Worm (Caenorhabditis elegans) whole organism, mixed stage, embryonic: ENCODE data around the gene his-71.

Source experiments
- M03D4.4 ChIP-seq: sonication (generic microtip); optimal IDR thresholded peaks from 2 replicates; lab custom pipeline; 2017; ENCODE audit warnings: mild to moderate bottlenecking, missing genetic modification characterization, missing compliant biosample characterization
- bed-3 ChIP-seq: fragments of 200-800 bp; sonication (Bioruptor generic); optimal IDR thresholded peaks from 3 replicates; lab custom pipeline; 2018; ENCODE audit warnings: mild to moderate bottlenecking, missing genetic modification characterization, moderate library complexity, missing compliant biosample characterization
- blmp-1 ChIP-seq: fragments of 150-350 bp; optimal IDR thresholded peaks from 2 replicates; lab custom pipeline; 2014; ENCODE audit warnings: missing biosample characterization, missing genetic modification characterization
- ceh-39 ChIP-seq: fragments of 150-350 bp; optimal IDR thresholded peaks from 2 replicates; lab custom pipeline; 2014; ENCODE audit warnings: missing biosample characterization, missing genetic modification characterization
- ceh-43 ChIP-seq: fragments of 200-800 bp; sonication (Bioruptor generic); optimal IDR thresholded peaks from 2 replicates; lab custom pipeline; 2018; ENCODE audit warnings: mild to moderate bottlenecking, missing genetic modification characterization, moderate library complexity, missing compliant biosample characterization
- ceh-83 ChIP-seq: fragments of 200-800 bp; sonication (Bioruptor generic); optimal IDR thresholded peaks from 2 replicates; lab custom pipeline; 2018; ENCODE audit warnings: mild to moderate bottlenecking, missing genetic modification characterization, missing compliant biosample characterization
- ces-1 ChIP-seq: fragments of 150-350 bp; optimal IDR thresholded peaks from 2 replicates; lab custom pipeline; 2014; ENCODE audit warnings: missing biosample characterization, missing genetic modification reagents, missing genetic modification characterization
- cnd-1 ChIP-seq: fragments of 200-800 bp; sonication (Bioruptor generic); optimal IDR thresholded peaks from 2 replicates; lab custom pipeline; 2018; ENCODE audit warnings: mild to moderate bottlenecking, missing genetic modification characterization, missing compliant biosample characterization
- drap-1 ChIP-seq: fragments of 200-800 bp; sonication (Bioruptor generic); optimal IDR thresholded peaks from 3 replicates; lab custom pipeline; 2018; ENCODE audit warnings: mild to moderate bottlenecking, missing genetic modification characterization, missing compliant biosample characterization
- elt-1 ChIP-seq: sonication (generic microtip); optimal IDR thresholded peaks from 2 replicates; lab custom pipeline; 2017; ENCODE audit warnings: missing genetic modification characterization, mild to moderate bottlenecking, missing compliant biosample characterization, antibody characterized with exemption, moderate library complexity, borderline replicate concordance; ENCODE audit not compliant: insufficient read depth
- elt-3 ChIP-seq: fragments of 150-350 bp; optimal IDR thresholded peaks from 2 replicates; lab custom pipeline; 2014; ENCODE audit warnings: missing biosample characterization, missing genetic modification characterization
- flh-1 ChIP-seq: fragments of 200-800 bp; sonication (Bioruptor generic); optimal IDR thresholded peaks from 2 replicates; lab custom pipeline; 2018; ENCODE audit warnings: mild to moderate bottlenecking, missing genetic modification characterization, moderate library complexity, missing compliant biosample characterization
- ham-2 ChIP-seq: fragments of 200-800 bp; sonication (Bioruptor generic); optimal IDR thresholded peaks from 2 replicates; lab custom pipeline; 2018; ENCODE audit warnings: mild to moderate bottlenecking, missing genetic modification characterization, missing compliant biosample characterization
- hlh-1 ChIP-seq: fragments of 150-350 bp; optimal IDR thresholded peaks from 2 replicates; lab custom pipeline; 2014; ENCODE audit warnings: missing biosample characterization, missing genetic modification reagents, missing genetic modification characterization
- lin-13 ChIP-seq: fragments of 150-350 bp; optimal IDR thresholded peaks from 2 replicates; lab custom pipeline; 2014; ENCODE audit warnings: missing biosample characterization, missing genetic modification characterization
- lin-32 ChIP-seq: fragments of 200-800 bp; sonication (Bioruptor generic); optimal IDR thresholded peaks from 2 replicates; lab custom pipeline; 2018; ENCODE audit warnings: mild to moderate bottlenecking, missing genetic modification characterization, missing compliant biosample characterization
- lsy-2 ChIP-seq: fragments of 150-350 bp; optimal IDR thresholded peaks from 2 replicates; lab custom pipeline; 2014; ENCODE audit warnings: missing biosample characterization, missing genetic modification characterization
- mab-5 ChIP-seq: fragments of 150-350 bp; optimal IDR thresholded peaks from 2 replicates; lab custom pipeline; 2014; ENCODE audit warnings: missing biosample characterization, missing genetic modification characterization
- mep-1 ChIP-seq: fragments of 150-350 bp; optimal IDR thresholded peaks from 2 replicates; lab custom pipeline; 2017; ENCODE audit warnings: missing biosample characterization, missing genetic modification reagents, missing genetic modification characterization, inconsistent platforms
- mls-2 ChIP-seq: sonication (generic microtip); optimal IDR thresholded peaks from 2 replicates; lab custom pipeline; 2016; ENCODE audit warnings: mild to moderate bottlenecking, missing genetic modification characterization, moderate library complexity, missing compliant biosample characterization
- nhr-12 ChIP-seq: fragments of 150-350 bp; optimal IDR thresholded peaks from 2 replicates; lab custom pipeline; 2014; ENCODE audit warnings: missing biosample characterization, missing genetic modification characterization
- nhr-2 ChIP-seq: fragments of 150-350 bp; optimal IDR thresholded peaks from 2 replicates; lab custom pipeline; 2014; ENCODE audit warnings: missing biosample characterization, missing genetic modification characterization
- nhr-237 ChIP-seq: fragments of 150-350 bp; optimal IDR thresholded peaks from 2 replicates; lab custom pipeline; 2014; ENCODE audit warnings: missing biosample characterization, missing genetic modification characterization
- nhr-28 ChIP-seq: fragments of 150-350 bp; optimal IDR thresholded peaks from 2 replicates; lab custom pipeline; 2014; ENCODE audit warnings: missing biosample characterization, missing genetic modification characterization
- nhr-76 ChIP-seq: sonication (generic microtip); optimal IDR thresholded peaks from 2 replicates; lab custom pipeline; 2017; ENCODE audit warnings: missing biosample characterization, missing genetic modification characterization
- pha-4 ChIP-seq: fragments of 150-350 bp; optimal IDR thresholded peaks from 2 replicates; lab custom pipeline; 2018; ENCODE audit warnings: missing biosample characterization, missing genetic modification reagents, missing genetic modification characterization
- sem-2 ChIP-seq: fragments of 200-800 bp; sonication (Bioruptor generic); optimal IDR thresholded peaks from 2 replicates; lab custom pipeline; 2018; ENCODE audit warnings: mild to moderate bottlenecking, missing genetic modification characterization, missing compliant biosample characterization
- snpc-4 ChIP-seq: fragments of 150-350 bp; optimal IDR thresholded peaks from 2 replicates; lab custom pipeline; 2014; ENCODE audit warnings: missing biosample characterization, missing genetic modification characterization
- sptf-1 ChIP-seq: sonication (generic microtip); optimal IDR thresholded peaks from 2 replicates; lab custom pipeline; 2017; ENCODE audit warnings: mild to moderate bottlenecking, missing genetic modification characterization, moderate library complexity, missing compliant biosample characterization
- tbx-8 ChIP-seq: fragments of 200-800 bp; sonication (Bioruptor generic); optimal IDR thresholded peaks from 2 replicates; lab custom pipeline; 2018; ENCODE audit warnings: mild to moderate bottlenecking, missing genetic modification characterization, moderate library complexity, missing compliant biosample characterization
- unc-120 ChIP-seq: sonication (generic microtip); optimal IDR thresholded peaks from 2 replicates; lab custom pipeline; 2017; ENCODE audit warnings: missing genetic modification characterization, missing compliant biosample characterization; ENCODE audit not compliant: poor library complexity, severe bottlenecking
- unc-39 ChIP-seq: fragments of 150-350 bp; optimal IDR thresholded peaks from 2 replicates; lab custom pipeline; 2014; ENCODE audit warnings: missing biosample characterization, missing genetic modification characterization
- unc-62 ChIP-seq: fragments of 150-350 bp; optimal IDR thresholded peaks from 2 replicates; lab custom pipeline; 2014; ENCODE audit warnings: missing biosample characterization, missing genetic modification reagents, missing genetic modification characterization
- zip-8 ChIP-seq: fragments of 150-350 bp; optimal IDR thresholded peaks from 2 replicates; lab custom pipeline; 2014; ENCODE audit warnings: missing biosample characterization, missing genetic modification characterization
- ztf-11 ChIP-seq: fragments of 150-350 bp; optimal IDR thresholded peaks from 2 replicates; lab custom pipeline; 2014; ENCODE audit warnings: missing biosample characterization, missing genetic modification characterization

Gene his-71

ce11 chrX:8021609-8022008, 39.7 kb upstream of the his-71 start:
- TF ChIP-seq sptf-1 (tag; lab: Kevin White, UChicago): peak; percentile 24
- TF ChIP-seq hlh-1 (tag; lab: Kevin White, UChicago): no peak
- TF ChIP-seq lsy-2 (tag; lab: Kevin White, UChicago): no peak
- TF ChIP-seq unc-120 (tag; lab: Kevin White, UChicago): peak; percentile 9
- no peak for TF ChIP-seq ceh-39

- peak; percentile 6 for TF ChIP-seq unc-62 (GFP tag; lab: Kevin White, UChicago)
- TF ChIP-seq nhr-76 (tag; lab: Kevin White, UChicago): no peak
- TF ChIP-seq mab-5 (tag; lab: Kevin White, UChicago): no peak
- no peak for TF ChIP-seq snpc-4 (tag; lab: Kevin White, UChicago)
- no peak for TF ChIP-seq hlh-1 (tag; lab: Kevin White, UChicago)
- TF ChIP-seq blmp-1: no peak
- peak; percentile 81 for TF ChIP-seq pha-4 (tag; lab: Kevin White, UChicago)
- no peak for TF ChIP-seq nhr-2 (tag; lab: Kevin White, UChicago)
- TF ChIP-seq sptf-1 (tag; lab: Kevin White, UChicago): peak; percentile 69
- no peak for TF ChIP-seq flh-1 (GFP tag; lab: Kevin White, UChicago)
- TF ChIP-seq nhr-237 (tag; lab: Kevin White, UChicago): no peak
- TF ChIP-seq sem-2 (GFP tag; lab: Kevin White, UChicago): no peak
- TF ChIP-seq drap-1 (GFP tag; lab: Kevin White, UChicago): peak; percentile 26
- TF ChIP-seq mls-2: peak; percentile 68
- TF ChIP-seq elt-3: no peak
- TF ChIP-seq bed-3 (GFP tag; lab: Kevin White, UChicago): no peak
- no peak for TF ChIP-seq unc-39 (tag; lab: Kevin White, UChicago)
- TF ChIP-seq ces-1: no peak
- no peak for TF ChIP-seq cnd-1 (tag; lab: Kevin White, UChicago)
- TF ChIP-seq ceh-83 (GFP tag; lab: Kevin White, UChicago): no peak
- no peak for TF ChIP-seq lin-13 (tag; lab: Kevin White, UChicago)
- peak; percentile 51 for TF ChIP-seq ham-2 (GFP tag; lab: Kevin White, UChicago)
- TF ChIP-seq ceh-43 (GFP tag; lab: Kevin White, UChicago): no peak
- TF ChIP-seq ceh-39: no peak
- peak; percentile 11 for TF ChIP-seq unc-120 (tag; lab: Kevin White, UChicago)
- no peak for TF ChIP-seq elt-1 (tag; lab: Kevin White, UChicago)
- no peak for TF ChIP-seq zip-8 (tag; lab: Kevin White, UChicago)
- no peak for TF ChIP-seq nhr-12 (tag; lab: Kevin White, UChicago)
- no peak for TF ChIP-seq lin-32 (GFP tag; lab: Kevin White, UChicago)
- TF ChIP-seq tbx-8 (GFP tag; lab: Kevin White, UChicago): no peak
- TF ChIP-seq ztf-11 (tag; lab: Kevin White, UChicago): no peak
- TF ChIP-seq lsy-2 (tag; lab: Kevin White, UChicago): no peak
- peak; percentile 18 for TF ChIP-seq M03D4.4 (tag; lab: Kevin White, UChicago)
- no peak for TF ChIP-seq nhr-28 (tag; lab: Kevin White, UChicago)
- peak; percentile 39 for TF ChIP-seq mep-1 (tag; lab: Kevin White, UChicago)
These were observed 37.8 kb upstream of the his-71 start for ce11 chrX:8019665-8020064.

ce11 chrX:8018441-8018840, 36.6 kb upstream of the his-71 start:
- TF ChIP-seq hlh-1 (tag; lab: Kevin White, UChicago) (no peak), flh-1 (GFP tag; lab: Kevin White, UChicago) (no peak), zip-8 (tag; lab: Kevin White, UChicago) (no peak), ces-1 (no peak), sem-2 (GFP tag; lab: Kevin White, UChicago) (no peak), sptf-1 (tag; lab: Kevin White, UChicago) (no peak), nhr-237 (tag; lab: Kevin White, UChicago) (no peak), ceh-39 (no peak), blmp-1 (no peak), nhr-76 (tag; lab: Kevin White, UChicago) (no peak), drap-1 (GFP tag; lab: Kevin White, UChicago) (no peak), lin-13 (tag; lab: Kevin White, UChicago) (no peak), cnd-1 (tag; lab: Kevin White, UChicago) (no peak), ztf-11 (tag; lab: Kevin White, UChicago) (no peak), unc-62 (GFP tag; lab: Kevin White, UChicago) (no peak), nhr-12 (tag; lab: Kevin White, UChicago) (no peak)
